Worm (Caenorhabditis elegans): ENCODE data around the gene clec-121.

The clec-121 gene

DNA sequence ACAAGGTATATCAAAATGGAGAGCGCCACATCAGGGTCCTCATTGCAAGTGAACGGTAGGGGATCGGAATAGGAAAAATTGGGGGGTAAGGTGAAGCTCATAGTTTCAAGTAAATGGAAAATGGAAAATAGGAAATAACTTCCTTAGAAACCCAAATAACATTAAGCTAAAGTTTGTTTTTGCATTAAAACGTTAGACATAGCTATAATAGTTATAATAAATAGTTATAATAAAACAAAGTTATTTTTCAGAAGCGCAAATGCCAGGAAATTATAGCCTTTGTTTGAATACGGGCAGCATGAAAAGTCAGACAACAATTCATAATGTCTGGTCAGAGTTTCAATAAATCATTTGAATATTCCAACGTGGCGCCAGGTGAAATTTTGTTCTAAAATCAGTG lies 1.6 kb upstream of the clec-121 start, which contains the start of gene srg-24:
Gene srg-24 (minus strand): TSS at position 101 of the 400 bp plus-strand sequence.
- TF ChIP-seq isw-1 (GFP tag; IDR thresholded peaks at IDR 0.05), result no peak
- TF ChIP-seq nhr-11 (tag; optimal IDR thresholded peaks at IDR 0.05), result no peak
- TF ChIP-seq alr-1 (tag; optimal IDR thresholded peaks at IDR 0.05; ENCODE audit: borderline replicate concordance), result no peak
- no peak for TF ChIP-seq dpl-1 (GFP tag; optimal IDR thresholded peaks at IDR 0.05)
- TF ChIP-seq lsy-2 (tag; optimal IDR thresholded peaks at IDR 0.05), result no peak
- no peak for TF ChIP-seq C34B4.2 (tag; optimal IDR thresholded peaks at IDR 0.05)
- TF ChIP-seq nhr-19 (GFP tag; conservative IDR thresholded peaks at IDR 0.05), result no peak
- no peak for TF ChIP-seq sup-37 (GFP tag; optimal IDR thresholded peaks at IDR 0.05)
- TF ChIP-seq fos-1 (tag; optimal IDR thresholded peaks at IDR 0.05), result no peak
- TF ChIP-seq nhr-28 (tag; optimal IDR thresholded peaks at IDR 0.05), result no peak
- no peak for TF ChIP-seq aha-1 (tag; optimal IDR thresholded peaks at IDR 0.05)
- no peak for TF ChIP-seq nhr-71 (tag; optimal IDR thresholded peaks at IDR 0.05)
- no peak for TF ChIP-seq lin-39 (tag; optimal IDR thresholded peaks at IDR 0.05)
- TF ChIP-seq zag-1 (tag; optimal IDR thresholded peaks at IDR 0.05), result no peak
- no peak for TF ChIP-seq grh-1 (GFP tag; IDR thresholded peaks at IDR 0.05)
- no peak for TF ChIP-seq nhr-84 (tag; optimal IDR thresholded peaks at IDR 0.05)
- TF ChIP-seq elt-2 (tag; optimal IDR thresholded peaks at IDR 0.05), result no peak
- TF ChIP-seq ets-5 (GFP tag; IDR thresholded peaks at IDR 0.05), result no peak

DNA sequence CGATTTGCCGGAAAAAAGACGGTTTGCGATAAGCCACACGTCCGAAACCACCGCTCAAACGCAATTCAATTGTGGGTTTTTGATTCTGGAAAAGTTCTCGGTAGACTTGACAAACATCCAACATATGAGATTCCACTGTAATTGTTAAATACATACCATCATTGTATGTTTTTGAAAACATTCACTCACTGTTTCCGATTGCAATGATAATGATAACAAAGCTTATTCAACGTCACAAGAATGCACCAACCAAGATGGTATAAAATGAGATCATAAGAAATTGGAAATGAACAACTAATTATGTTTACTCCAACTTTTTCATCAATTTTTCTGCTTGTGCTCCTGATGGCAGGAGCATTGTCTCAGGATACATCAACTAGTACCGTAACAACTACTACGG lies 3.6 kb downstream of the clec-121 start, which contains the start of gene clec-122:
Gene clec-122 (plus strand): TSS at position 301 of the 400 bp plus-strand sequence.
- TF ChIP-seq efl-1 (optimal IDR thresholded peaks at IDR 0.05) (no peak), efl-1 (GFP tag; optimal IDR thresholded peaks at IDR 0.05 in 1 of 2) (no peak), sptf-1 (tag; optimal IDR thresholded peaks at IDR 0.05) (no peak), lin-15B (tag; optimal IDR thresholded peaks at IDR 0.05) (no peak), lir-3 (tag; optimal IDR thresholded peaks at IDR 0.05; ENCODE audit: poor library complexity) (no peak), elt-2 (tag; optimal IDR thresholded peaks at IDR 0.05) (no peak), unc-30 (tag; optimal IDR thresholded peaks at IDR 0.05) (no peak)

DNA sequence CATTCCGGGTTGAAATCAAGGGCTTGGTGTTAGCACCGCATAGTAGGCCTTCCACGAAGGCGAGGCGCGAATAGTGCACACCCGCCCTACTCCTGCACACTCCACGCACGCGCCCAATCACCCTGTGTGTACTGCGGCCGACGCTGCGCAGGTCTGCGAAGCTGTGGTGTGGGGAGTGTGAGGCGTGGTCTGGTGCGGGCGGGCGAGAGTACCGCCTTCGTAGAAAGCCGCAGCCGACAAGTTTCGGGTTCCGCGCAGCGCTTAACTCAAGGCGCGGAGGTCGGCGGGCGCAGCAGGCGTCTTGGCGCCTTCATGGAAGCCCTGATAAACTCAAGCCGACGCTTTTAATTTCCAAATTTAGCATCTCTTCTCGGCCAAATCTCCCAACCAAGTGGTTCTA lies 6.0 kb downstream of the clec-121 start:
- TF ChIP-seq dpl-1 (GFP tag; optimal IDR thresholded peaks at IDR 0.05) (no peak), ztf-4 (tag; optimal IDR thresholded peaks at IDR 0.05) (no peak), lin-15B (tag; optimal IDR thresholded peaks at IDR 0.05) (no peak), mab-9 (GFP tag; IDR thresholded peaks at IDR 0.05) (no peak), nhr-12 (tag; optimal IDR thresholded peaks at IDR 0.05) (no peak), zag-1 (tag; optimal IDR thresholded peaks at IDR 0.05) (no peak), lsy-2 (tag; optimal IDR thresholded peaks at IDR 0.05) (no peak), lir-3 (tag; optimal IDR thresholded peaks at IDR 0.05; ENCODE audit: poor library complexity) (no peak), ceh-63 (GFP tag; optimal IDR thresholded peaks at IDR 0.05) (no peak), nhr-77 (tag; optimal IDR thresholded peaks at IDR 0.05) (no peak), nhr-71 (tag; optimal IDR thresholded peaks at IDR 0.05) (no peak), isw-1 (GFP tag; IDR thresholded peaks at IDR 0.05) (no peak), skn-1 (tag; optimal IDR thresholded peaks at IDR 0.05) (no peak), mef-2 (tag; optimal IDR thresholded peaks at IDR 0.05) (no peak), unc-86 (tag; optimal IDR thresholded peaks at IDR 0.05) (no peak), rnt-1 (tag; optimal IDR thresholded peaks at IDR 0.05) (no peak), elt-2 (tag; optimal IDR thresholded peaks at IDR 0.05) (no peak), hlh-17 (GFP tag; optimal IDR thresholded peaks at IDR 0.05; ENCODE audit: borderline replicate concordance) (no peak), zip-4 (GFP tag; optimal IDR thresholded peaks at IDR 0.05) (no peak)

DNA sequence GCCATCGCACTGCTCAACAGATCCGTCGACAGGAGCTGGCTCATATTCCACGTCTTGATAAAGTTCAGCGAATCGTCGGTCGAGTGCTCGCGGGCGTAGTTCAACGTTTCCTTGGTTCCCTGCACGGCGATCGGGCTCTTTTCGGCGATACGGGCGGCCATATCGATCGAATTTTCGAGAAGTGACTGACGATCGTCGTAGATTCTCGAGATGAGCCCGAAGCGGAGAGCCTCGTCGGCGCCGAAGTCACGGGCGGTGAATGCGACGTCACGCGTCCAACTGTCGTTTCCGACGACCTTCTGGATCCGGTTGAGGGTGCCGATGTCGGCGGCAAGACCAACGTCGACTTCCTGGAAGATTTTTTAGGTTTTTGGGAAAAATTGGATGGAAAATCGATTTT lies 7.4 kb downstream of the clec-121 start:
- TF ChIP-seq ceh-90 (tag; optimal IDR thresholded peaks at IDR 0.05) (no peak), efl-3 (GFP tag; optimal IDR thresholded peaks at IDR 0.05) (no peak), swsn-7 (tag; optimal IDR thresholded peaks at IDR 0.05) (no peak), lin-39 (tag; optimal IDR thresholded peaks at IDR 0.05) (no peak), unc-62 (GFP tag; optimal IDR thresholded peaks at IDR 0.05) (no peak), grh-1 (GFP tag; IDR thresholded peaks at IDR 0.05) (no peak), nhr-85 (tag) (no peak), nhr-76 (tag; optimal IDR thresholded peaks at IDR 0.05) (no peak), zag-1 (tag; optimal IDR thresholded peaks at IDR 0.05) (no peak), hlh-4 (tag; optimal IDR thresholded peaks at IDR 0.05) (no peak), elt-2 (tag; optimal IDR thresholded peaks at IDR 0.05) (no peak)
